Worm (Caenorhabditis elegans) whole organism, L4 larva: ENCODE results near the gene chst-1.

Experiments
- F10B5.3 ChIP-seq: sonication (generic microtip); optimal IDR thresholded peaks from 2 replicates; lab custom pipeline; 2016; ENCODE audit warnings: mild to moderate bottlenecking, missing genetic modification characterization, missing compliant biosample characterization
- F37D6.2 ChIP-seq: sonication (generic microtip); optimal IDR thresholded peaks from 2 replicates; lab custom pipeline; 2016; ENCODE audit warnings: mild to moderate bottlenecking, missing genetic modification characterization, missing compliant biosample characterization
- T26A8.4 ChIP-seq: fragments of 200-800 bp; sonication (Bioruptor generic); IDR thresholded peaks from 2 replicates; pipeline ENCODE4 v1.3.6; 2022; ENCODE audit warnings: missing genetic modification characterization, missing compliant biosample characterization
- aha-1 ChIP-seq: fragments of 150-350 bp; peaks from one replicate; lab custom pipeline; 2014; ENCODE audit warnings: missing biosample characterization, missing genetic modification characterization
- attf-4 ChIP-seq: sonication (generic microtip); optimal IDR thresholded peaks from 3 replicates; lab custom pipeline; 2017; ENCODE audit warnings: missing biosample characterization, missing genetic modification characterization
- cey-2 ChIP-seq: sonication (generic microtip); optimal IDR thresholded peaks from 3 replicates; lab custom pipeline; 2017; ENCODE audit warnings: missing genetic modification characterization, mild to moderate bottlenecking, missing compliant biosample characterization, antibody characterized with exemption, borderline replicate concordance; ENCODE audit not compliant: insufficient read depth
- daf-12 ChIP-seq: fragments of 150-350 bp; optimal IDR thresholded peaks from 2 replicates; lab custom pipeline; 2014; ENCODE audit warnings: missing biosample characterization, missing genetic modification reagents, missing genetic modification characterization
- daf-16 ChIP-seq, 3 experiments: sonication (generic microtip); optimal IDR thresholded peaks; 2 replicates each; lab custom pipeline; 2016 to 2017; ENCODE audit warnings: missing genetic modification characterization in 3 of 3, missing genetic modification reagents in 3 of 3, mild to moderate bottlenecking in 2 of 3, missing compliant biosample characterization in 2 of 3, missing biosample characterization in 1 of 3, moderate library complexity in 1 of 3
- daf-19 ChIP-seq: fragments of 200-800 bp; sonication (Bioruptor generic); conservative IDR thresholded peaks from 2 replicates; pipeline ENCODE4 v1.3.6; 2022; ENCODE audit warnings: missing genetic modification characterization, missing compliant biosample characterization
- daf-8 ChIP-seq: fragments of 200-800 bp; sonication (Bioruptor generic); IDR thresholded peaks from 2 replicates; pipeline ENCODE4 v1.3.6; 2022; ENCODE audit warnings: missing genetic modification characterization, missing compliant biosample characterization
- dmd-9 ChIP-seq: fragments of 200-800 bp; sonication (Bioruptor generic); IDR thresholded peaks from 2 replicates; pipeline ENCODE4 v1.3.6; 2022; ENCODE audit warnings: missing genetic modification reagents, missing genetic modification characterization, missing compliant biosample characterization
- fkh-10 ChIP-seq: fragments of 150-350 bp; optimal IDR thresholded peaks from 2 replicates; lab custom pipeline; 2014; ENCODE audit warnings: missing biosample characterization, missing genetic modification reagents, missing genetic modification characterization
- hlh-30 ChIP-seq: sonication (generic microtip); optimal IDR thresholded peaks from 2 replicates; lab custom pipeline; 2017; ENCODE audit warnings: antibody characterized with exemption, mild to moderate bottlenecking, missing genetic modification characterization, missing compliant biosample characterization; ENCODE audit not compliant: insufficient read depth
- lin-1 ChIP-seq: fragments of 200-800 bp; sonication (Bioruptor generic); IDR thresholded peaks from 2 replicates; pipeline ENCODE4 v1.3.6; 2022; ENCODE audit warnings: missing genetic modification reagents, missing genetic modification characterization, missing compliant biosample characterization
- lin-29 ChIP-seq: fragments of 200-800 bp; sonication (Bioruptor generic); IDR thresholded peaks from 2 replicates; pipeline ENCODE4 v1.3.6; 2022; ENCODE audit warnings: missing genetic modification reagents, missing genetic modification characterization, missing compliant biosample characterization
- lin-38 ChIP-seq: fragments of 200-800 bp; sonication (Bioruptor generic); IDR thresholded peaks from 2 replicates; pipeline ENCODE4 v1.3.6; 2022; ENCODE audit warnings: missing genetic modification reagents, missing genetic modification characterization, missing compliant biosample characterization
- mdl-1 ChIP-seq, 2 experiments: fragments of 150-350 bp in 1 of 2; sonication (generic microtip) in 1 of 2; optimal IDR thresholded peaks; 2 replicates each; lab custom pipeline; 2014 to 2017; ENCODE audit warnings: missing biosample characterization in 2 of 2, missing genetic modification characterization in 2 of 2
- mxl-3 ChIP-seq: fragments of 200-800 bp; sonication (Bioruptor generic); optimal IDR thresholded peaks from 2 replicates; lab custom pipeline; 2018; ENCODE audit warnings: mild to moderate bottlenecking, missing genetic modification characterization, missing compliant biosample characterization
- nhr-10 ChIP-seq: fragments of 150-350 bp; optimal IDR thresholded peaks from 2 replicates; lab custom pipeline; 2014; ENCODE audit warnings: missing biosample characterization, missing genetic modification characterization
- nhr-11 ChIP-seq: fragments of 150-350 bp; optimal IDR thresholded peaks from 2 replicates; lab custom pipeline; 2014; ENCODE audit warnings: missing biosample characterization, missing genetic modification characterization
- nhr-111 ChIP-seq: fragments of 200-800 bp; sonication (Bioruptor generic); optimal IDR thresholded peaks from 2 replicates; lab custom pipeline; 2018; ENCODE audit warnings: mild to moderate bottlenecking, missing genetic modification characterization, missing compliant biosample characterization
- nhr-25 ChIP-seq: sonication (generic microtip); optimal IDR thresholded peaks from 2 replicates; lab custom pipeline; 2017; ENCODE audit warnings: missing genetic modification characterization, mild to moderate bottlenecking, missing compliant biosample characterization, antibody characterized with exemption, moderate library complexity, borderline replicate concordance; ENCODE audit not compliant: insufficient read depth
- nhr-42 ChIP-seq: fragments of 200-800 bp; sonication (Bioruptor generic); IDR thresholded peaks from 2 replicates; pipeline ENCODE4 v1.3.6; 2022; ENCODE audit warnings: missing genetic modification characterization, missing compliant biosample characterization
- nhr-6 ChIP-seq: fragments of 150-350 bp; optimal IDR thresholded peaks from 2 replicates; lab custom pipeline; 2014; ENCODE audit warnings: missing biosample characterization, missing genetic modification characterization
- skn-1 ChIP-seq: fragments of 150-350 bp; optimal IDR thresholded peaks from 2 replicates; lab custom pipeline; 2014; ENCODE audit warnings: missing biosample characterization, missing genetic modification characterization
- snpc-4 ChIP-seq: fragments of 150-350 bp; optimal IDR thresholded peaks from 2 replicates; lab custom pipeline; 2014; ENCODE audit warnings: missing biosample characterization, missing genetic modification characterization
- unc-130 ChIP-seq: sonication (generic microtip); optimal IDR thresholded peaks from 2 replicates; lab custom pipeline; 2016; ENCODE audit warnings: missing genetic modification reagents, missing genetic modification characterization, missing compliant biosample characterization
- unc-62 ChIP-seq, 3 experiments: fragments of 150-350 bp in 1 of 3; sonication (generic microtip); optimal IDR thresholded peaks in 2 of 3; peaks in 1 of 3; 1 replicate in 1 of 3; 2 replicates in 2 of 3; lab custom pipeline; 2014 to 2017; ENCODE audit warnings: missing biosample characterization in 3 of 3, missing genetic modification characterization in 3 of 3, missing genetic modification reagents in 3 of 3, missing genotype in 1 of 3
- zfp-3 ChIP-seq: fragments of 200-800 bp; sonication (Bioruptor generic); conservative IDR thresholded peaks from 2 replicates; pipeline ENCODE4 v1.3.6; 2022; ENCODE audit warnings: missing genetic modification reagents, missing genetic modification characterization, missing compliant biosample characterization
- zip-11 ChIP-seq: fragments of 200-800 bp; sonication (Bioruptor generic); IDR thresholded peaks from 2 replicates; pipeline ENCODE4 v1.3.6; 2022; ENCODE audit warnings: missing genetic modification characterization, missing compliant biosample characterization
- zip-2 ChIP-seq: fragments of 150-350 bp; optimal IDR thresholded peaks from 2 replicates; lab custom pipeline; 2014; ENCODE audit warnings: missing biosample characterization, missing genetic modification characterization
- ztf-7 ChIP-seq: fragments of 150-350 bp; optimal IDR thresholded peaks from 2 replicates; lab custom pipeline; 2014; ENCODE audit warnings: missing biosample characterization, missing genetic modification characterization

chst-1 gene

DNA sequence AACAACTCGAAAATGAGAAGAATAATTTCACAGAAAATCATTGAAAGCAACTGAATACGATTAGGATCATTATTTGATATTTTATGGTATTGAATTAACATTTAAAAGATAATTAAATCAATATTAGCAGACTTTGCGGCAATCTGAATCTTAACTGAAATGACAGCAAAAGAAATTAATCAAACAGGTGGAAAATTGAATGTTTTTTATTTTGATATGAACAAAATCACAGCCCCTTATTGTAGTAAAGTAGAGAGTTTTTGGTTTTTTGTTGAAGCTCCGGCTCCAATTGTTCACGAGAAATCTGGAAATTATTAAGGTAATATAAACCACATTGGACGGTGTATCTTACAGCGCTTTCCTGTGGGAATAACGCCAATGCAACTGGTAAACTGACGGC, 4.7 kb downstream of the chst-1 start, which contains the start of gene sre-2:
Gene sre-2, minus strand, starts transcription at position 101 of the 400 bp plus-strand sequence.
- TF ChIP-seq nhr-25 (tag; lab: Kevin White, UChicago) (no peak), lin-1 (GFP tag; lab: Robert Waterston, UW) (no peak), F10B5.3 (tag; lab: Kevin White, UChicago) (no peak), nhr-42 (GFP tag; lab: Robert Waterston, UW) (no peak), T26A8.4 (no peak), nhr-10 (no peak), nhr-11 (tag; lab: Kevin White, UChicago) (no peak), daf-8 (GFP tag; lab: Robert Waterston, UW) (no peak), skn-1 (tag; lab: Kevin White, UChicago) (no peak), nhr-6 (no peak), dmd-9 (GFP tag; lab: Robert Waterston, UW) (no peak), zip-2 (tag; lab: Kevin White, UChicago) (no peak), unc-130 (no peak), mdl-1 (tag; optimal IDR thresholded peaks at IDR 0.05; lab: Kevin White, UChicago) (no peak), snpc-4 (tag; lab: Kevin White, UChicago) (no peak)

DNA sequence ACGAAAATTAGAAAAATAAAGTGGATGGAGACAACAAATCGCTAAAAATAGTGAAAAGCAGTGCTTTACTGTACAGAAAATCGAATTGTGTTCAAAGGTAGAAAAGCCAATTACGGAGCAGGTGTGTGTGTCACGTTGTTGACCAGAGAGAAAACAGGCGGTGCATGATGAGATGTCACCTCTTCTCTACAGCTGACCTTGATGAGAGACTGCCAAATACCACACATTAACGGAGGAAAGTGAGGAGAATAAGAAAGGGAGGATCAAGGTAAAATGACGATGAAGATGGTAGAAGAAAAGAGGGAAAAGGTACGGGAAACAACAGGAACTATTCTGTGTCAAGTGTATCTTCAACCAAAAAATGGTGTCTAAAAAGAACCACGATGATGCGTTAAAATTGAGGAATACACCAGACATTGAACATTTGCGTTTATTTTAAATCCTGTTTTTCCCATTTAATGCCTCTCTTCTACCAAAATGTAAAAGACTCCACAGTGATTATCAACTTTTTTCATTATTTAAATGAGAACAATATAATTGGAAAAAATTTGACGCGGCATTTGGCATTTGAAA, 7.5 kb downstream of the chst-1 start:
- TF ChIP-seq unc-62 (GFP tag; optimal IDR thresholded peaks at IDR 0.05 in 1 of 2; lab: Kevin White, UChicago) (peak in 1 of 2 experiments; percentile 83), unc-62 (tag; optimal IDR thresholded peaks at IDR 0.05; lab: Kevin White, UChicago) (no peak), hlh-30 (tag; lab: Kevin White, UChicago) (peak; percentile 43), daf-12 (tag; lab: Kevin White, UChicago) (no peak), aha-1 (tag; lab: Kevin White, UChicago) (no peak), daf-19 (GFP tag; lab: Robert Waterston, UW) (no peak), nhr-25 (tag; lab: Kevin White, UChicago) (peak; percentile 59), mxl-3 (GFP tag; lab: Kevin White, UChicago) (no peak), lin-29 (GFP tag; lab: Robert Waterston, UW) (no peak)
- TF ChIP-seq, all 104 proteins: peak for 3

DNA sequence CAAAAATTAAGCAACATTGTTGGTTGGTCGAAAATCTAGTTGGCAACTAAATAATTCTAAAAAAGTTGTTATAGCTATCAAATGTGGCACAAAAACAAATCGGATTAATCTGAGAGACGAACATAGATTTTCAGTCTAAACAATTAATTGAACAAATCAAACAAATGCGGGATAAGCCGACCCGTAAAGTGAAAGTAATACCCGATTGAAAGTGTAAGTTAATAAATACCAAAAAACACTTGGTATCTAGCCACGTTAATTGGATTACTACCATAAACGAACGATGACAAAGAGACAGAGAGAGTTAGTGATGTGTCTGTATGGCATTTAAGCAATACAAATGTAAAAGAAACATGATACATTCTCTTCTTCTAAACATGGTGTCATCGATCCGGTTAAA, 12.9 kb downstream of the chst-1 start:
- TF ChIP-seq nhr-111 = no peak
- TF ChIP-seq zip-2 (tag; lab: Kevin White, UChicago) = no peak
- no peak for TF ChIP-seq zfp-3 (GFP tag; lab: Robert Waterston, UW)

DNA sequence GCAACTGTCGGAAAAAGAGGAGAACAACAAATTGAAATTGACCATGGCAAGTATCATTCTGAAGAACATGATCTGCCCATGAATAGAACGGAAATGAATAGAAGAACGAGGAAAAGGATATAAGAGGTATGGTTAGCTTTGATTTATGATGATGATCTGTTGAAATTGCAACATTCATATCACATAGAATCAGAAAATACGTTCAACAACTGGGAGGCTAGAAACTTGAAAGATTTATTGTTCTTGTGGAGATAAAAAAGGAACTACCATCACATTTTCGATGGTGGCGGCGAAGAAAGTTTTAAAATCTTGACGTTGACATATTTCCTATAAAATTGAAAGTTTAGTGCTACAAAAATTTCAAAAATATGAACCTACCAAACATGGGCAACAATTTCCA, 13.5 kb downstream of the chst-1 start:
- peak; percentile 93 for TF ChIP-seq aha-1 (tag; lab: Kevin White, UChicago)
- TF ChIP-seq ztf-7 (tag; lab: Kevin White, UChicago) = no peak
- no peak for TF ChIP-seq cey-2 (tag; lab: Kevin White, UChicago)
- no peak for TF ChIP-seq lin-38 (GFP tag; lab: Robert Waterston, UW)

DNA sequence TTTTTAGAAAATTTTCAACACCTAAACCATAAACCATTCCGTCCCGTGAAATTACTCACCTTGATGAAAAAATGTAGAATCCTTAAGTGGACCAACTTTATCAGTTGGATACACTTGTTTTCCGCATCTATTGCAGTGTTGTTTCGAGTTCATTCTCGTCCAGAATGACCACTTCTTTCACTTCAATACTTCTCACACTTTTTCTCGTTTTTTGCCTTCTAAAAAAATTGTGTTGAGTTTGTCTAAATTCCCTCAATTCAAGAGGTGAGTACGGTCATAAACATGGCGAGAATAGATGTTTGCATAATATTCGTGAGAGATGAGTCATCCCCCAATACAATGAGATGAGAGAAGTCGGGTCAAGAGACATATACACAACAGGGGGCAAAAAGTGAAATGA, 14.2 kb downstream of the chst-1 start, which contains the start of gene ltd-1:
Gene ltd-1, minus strand, starts transcription at position 218 of the 400 bp plus-strand sequence.
- no peak for TF ChIP-seq fkh-10
- no peak for TF ChIP-seq daf-16 (GFP tag; optimal IDR thresholded peaks at IDR 0.05; lab: Kevin White, UChicago)
- no peak for TF ChIP-seq daf-16 (tag; optimal IDR thresholded peaks at IDR 0.05; lab: Kevin White, UChicago)
- no peak for TF ChIP-seq attf-4 (tag; lab: Kevin White, UChicago)
- peak; percentile 58 for TF ChIP-seq aha-1 (tag; lab: Kevin White, UChicago)
- no peak for TF ChIP-seq F37D6.2
- TF ChIP-seq zip-11 (GFP tag; lab: Robert Waterston, UW) = no peak
- TF ChIP-seq, all 104 proteins: peak for 1
